Worm (Caenorhabditis elegans) whole organism, young adult: ENCODE data around the gene Y38F2AR.12.
"Not testable (repeated sequence)": the region's sequence is repeated elsewhere in the genome, so short reads cannot be mapped to it uniquely, and the experiment has no call there.

ENCODE experiments used
- B0261.1 ChIP-seq: sonication (generic microtip); optimal IDR thresholded peaks from 2 replicates; lab custom pipeline; 2016; ENCODE audit warnings: mild to moderate bottlenecking, missing genetic modification characterization, moderate library complexity, missing compliant biosample characterization
- C06A6.2 ChIP-seq: fragments of 200-800 bp; sonication (Bioruptor generic); conservative IDR thresholded peaks from 2 replicates; pipeline ENCODE4 v1.3.6; 2022; ENCODE audit warnings: missing genetic modification characterization, missing compliant biosample characterization
- F23B12.7 ChIP-seq: sonication (generic microtip); optimal IDR thresholded peaks from 2 replicates; lab custom pipeline; 2017; ENCODE audit warnings: missing genetic modification characterization, mild to moderate bottlenecking, missing compliant biosample characterization, antibody characterized with exemption, moderate library complexity; ENCODE audit not compliant: insufficient read depth
- F33H1.4 ChIP-seq: fragments of 200-800 bp; sonication (Bioruptor generic); IDR thresholded peaks from 2 replicates; pipeline ENCODE4 v1.3.6; 2022; ENCODE audit warnings: missing genetic modification reagents, missing genetic modification characterization, missing compliant biosample characterization
- F37B4.10 ChIP-seq: fragments of 200-800 bp; sonication (Bioruptor generic); IDR thresholded peaks from 2 replicates; pipeline ENCODE4 v1.3.6; 2022; ENCODE audit warnings: missing genetic modification characterization, missing compliant biosample characterization
- F49E8.2 ChIP-seq: sonication (generic microtip); optimal IDR thresholded peaks from 3 replicates; lab custom pipeline; 2017; ENCODE audit warnings: missing genetic modification characterization, mild to moderate bottlenecking, missing compliant biosample characterization, antibody characterized with exemption, moderate library complexity; ENCODE audit not compliant: insufficient read depth
- F57C9.4 ChIP-seq: sonication (generic microtip); optimal IDR thresholded peaks from 2 replicates; lab custom pipeline; 2017; ENCODE audit warnings: mild to moderate bottlenecking, missing genetic modification characterization, missing compliant biosample characterization
- T07F8.4 ChIP-seq: sonication (generic microtip); optimal IDR thresholded peaks from 2 replicates; lab custom pipeline; 2016; ENCODE audit warnings: mild to moderate bottlenecking, missing genetic modification characterization, moderate library complexity, missing compliant biosample characterization
- T26A5.8 ChIP-seq: sonication (generic microtip); optimal IDR thresholded peaks from 2 replicates; lab custom pipeline; 2016; ENCODE audit warnings: missing genetic modification characterization, missing compliant biosample characterization
- Y67H2A.10 ChIP-seq: fragments of 200-800 bp; sonication (Bioruptor generic); conservative IDR thresholded peaks from 2 replicates; pipeline ENCODE4 v1.3.6; 2022; ENCODE audit warnings: missing genetic modification reagents, missing genetic modification characterization, missing compliant biosample characterization
- Y79H2A.3 ChIP-seq: fragments of 200-800 bp; sonication (Bioruptor generic); conservative IDR thresholded peaks from 2 replicates; pipeline ENCODE4 v1.3.6; 2022; ENCODE audit warnings: missing genetic modification reagents, missing genetic modification characterization, missing compliant biosample characterization
- ZK185.1 ChIP-seq: sonication (generic microtip); optimal IDR thresholded peaks from 2 replicates; lab custom pipeline; 2016; ENCODE audit warnings: mild to moderate bottlenecking, missing genetic modification characterization, missing compliant biosample characterization; ENCODE audit not compliant: poor library complexity, severe bottlenecking
- akir-1 ChIP-seq: fragments of 200-800 bp; sonication (Bioruptor generic); optimal IDR thresholded peaks from 2 replicates; lab custom pipeline; 2018; ENCODE audit warnings: mild to moderate bottlenecking, missing genetic modification characterization, moderate library complexity, missing compliant biosample characterization
- aptf-2 ChIP-seq: fragments of 200-800 bp; sonication (Bioruptor generic); conservative IDR thresholded peaks from 2 replicates; pipeline ENCODE4 v1.3.6; 2022; ENCODE audit warnings: missing genetic modification reagents, missing genetic modification characterization, missing compliant biosample characterization
- atf-7 ChIP-seq: sonication (generic microtip); optimal IDR thresholded peaks from 2 replicates; lab custom pipeline; 2017; ENCODE audit warnings: mild to moderate bottlenecking, missing genetic modification characterization, missing compliant biosample characterization
- ceh-27 ChIP-seq: fragments of 200-800 bp; sonication (Bioruptor generic); optimal IDR thresholded peaks from 2 replicates; lab custom pipeline; 2018; ENCODE audit warnings: mild to moderate bottlenecking, missing genetic modification characterization, moderate library complexity, missing compliant biosample characterization
- die-1 ChIP-seq: sonication (generic microtip); optimal IDR thresholded peaks from 2 replicates; lab custom pipeline; 2016; ENCODE audit warnings: missing genotype, mild to moderate bottlenecking, missing genetic modification characterization, missing compliant biosample characterization
- efl-1 ChIP-seq: fragments of 150-350 bp; optimal IDR thresholded peaks from 2 replicates; lab custom pipeline; 2014; ENCODE audit warnings: missing biosample characterization, missing genetic modification reagents, missing genetic modification characterization
- egrh-3 ChIP-seq: fragments of 200-800 bp; sonication (Bioruptor generic); IDR thresholded peaks from 2 replicates; pipeline ENCODE4 v1.3.6; 2022; ENCODE audit warnings: missing genetic modification reagents, missing genetic modification characterization, missing compliant biosample characterization
- ekl-4 ChIP-seq: fragments of 200-800 bp; sonication (Bioruptor generic); IDR thresholded peaks from 2 replicates; pipeline ENCODE4 v1.3.6; 2022; ENCODE audit warnings: missing genetic modification reagents, missing genetic modification characterization, missing compliant biosample characterization
- hlh-26 ChIP-seq: fragments of 200-800 bp; sonication (Bioruptor generic); conservative IDR thresholded peaks from 2 replicates; pipeline ENCODE4 v1.3.6; 2022; ENCODE audit warnings: missing genetic modification reagents, missing genetic modification characterization, missing compliant biosample characterization
- hmg-1.2 ChIP-seq: fragments of 200-800 bp; sonication (Bioruptor generic); IDR thresholded peaks from 2 replicates; pipeline ENCODE4 v1.3.6; 2022; ENCODE audit warnings: missing genetic modification reagents, missing genetic modification characterization, missing compliant biosample characterization
- hrde-1 ChIP-seq: sonication (generic microtip); optimal IDR thresholded peaks from 2 replicates; lab custom pipeline; 2016; ENCODE audit warnings: missing genetic modification characterization, mild to moderate bottlenecking, missing compliant biosample characterization, moderate library complexity, missing genotype, missing genetic modification reagents, borderline replicate concordance
- let-526 ChIP-seq: fragments of 200-800 bp; sonication (Bioruptor generic); IDR thresholded peaks from 2 replicates; pipeline ENCODE4 v1.3.6; 2022; ENCODE audit warnings: missing genetic modification reagents, missing genetic modification characterization, missing compliant biosample characterization
- lin-26 ChIP-seq: fragments of 200-800 bp; sonication (Bioruptor generic); IDR thresholded peaks from 2 replicates; pipeline ENCODE4 v1.3.6; 2022; ENCODE audit warnings: missing genetic modification reagents, missing genetic modification characterization, missing compliant biosample characterization
- lsy-27 ChIP-seq: sonication (generic microtip); optimal IDR thresholded peaks from 2 replicates; lab custom pipeline; 2017; ENCODE audit warnings: missing genetic modification characterization, mild to moderate bottlenecking, missing compliant biosample characterization, antibody characterized with exemption, missing genotype, borderline replicate concordance; ENCODE audit not compliant: insufficient read depth
- madf-6 ChIP-seq: fragments of 200-800 bp; sonication (Bioruptor generic); IDR thresholded peaks from 2 replicates; pipeline ENCODE4 v1.3.6; 2022; ENCODE audit warnings: missing genetic modification reagents, missing genetic modification characterization, missing compliant biosample characterization
- mcd-1 ChIP-seq: fragments of 200-800 bp; sonication (Bioruptor generic); IDR thresholded peaks from 2 replicates; pipeline ENCODE4 v1.3.6; 2022; ENCODE audit warnings: missing genetic modification reagents, missing genetic modification characterization, missing compliant biosample characterization
- nfya-1 ChIP-seq: sonication (generic microtip); optimal IDR thresholded peaks from 2 replicates; lab custom pipeline; 2017; ENCODE audit warnings: antibody characterized with exemption, missing compliant biosample characterization, missing genetic modification characterization, borderline replicate concordance; ENCODE audit not compliant: insufficient read depth
- nfyb-1 ChIP-seq: fragments of 200-800 bp; sonication (Bioruptor generic); IDR thresholded peaks from 2 replicates; pipeline ENCODE4 v1.3.6; 2022; ENCODE audit warnings: missing genetic modification reagents, missing genetic modification characterization, missing compliant biosample characterization
- nhr-27 ChIP-seq: fragments of 200-800 bp; sonication (Bioruptor generic); optimal IDR thresholded peaks from 2 replicates; lab custom pipeline; 2018; ENCODE audit warnings: mild to moderate bottlenecking, missing genetic modification characterization, moderate library complexity, missing compliant biosample characterization
- nhr-80 ChIP-seq: sonication (generic microtip); optimal IDR thresholded peaks from 2 replicates; lab custom pipeline; 2016; ENCODE audit warnings: missing genetic modification characterization, missing compliant biosample characterization
- pbrm-1 ChIP-seq: fragments of 200-800 bp; sonication (Bioruptor generic); IDR thresholded peaks from 2 replicates; pipeline ENCODE4 v1.3.6; 2022; ENCODE audit warnings: missing genetic modification reagents, missing genetic modification characterization, missing compliant biosample characterization
- sdz-38 ChIP-seq: sonication (generic microtip); optimal IDR thresholded peaks from 2 replicates; lab custom pipeline; 2016; ENCODE audit warnings: missing genotype, missing genetic modification characterization, missing compliant biosample characterization
- sea-2 ChIP-seq: fragments of 200-800 bp; sonication (Bioruptor generic); IDR thresholded peaks from 2 replicates; pipeline ENCODE4 v1.3.6; 2022; ENCODE audit warnings: missing genetic modification characterization, missing compliant biosample characterization
- snpc-1.1 ChIP-seq: sonication (generic microtip); optimal IDR thresholded peaks from 2 replicates; lab custom pipeline; 2017; ENCODE audit warnings: missing genetic modification characterization, mild to moderate bottlenecking, missing compliant biosample characterization, antibody characterized with exemption, moderate library complexity, missing genotype, missing genetic modification reagents; ENCODE audit not compliant: insufficient read depth
- snpc-1.3 ChIP-seq: sonication (generic microtip); optimal IDR thresholded peaks from 2 replicates; lab custom pipeline; 2017; ENCODE audit warnings: missing genetic modification characterization, mild to moderate bottlenecking, missing compliant biosample characterization, antibody characterized with exemption, moderate library complexity, missing genotype, missing genetic modification reagents; ENCODE audit not compliant: insufficient read depth
- snpc-4 ChIP-seq, 5 experiments: fragments of 150-350 bp in 1 of 5; sonication (generic microtip) in 4 of 5; optimal IDR thresholded peaks; 2 replicates each; lab custom pipeline; 2014 to 2018; ENCODE audit warnings: missing genetic modification characterization in 5 of 5, missing biosample characterization in 3 of 5, antibody characterized with exemption in 2 of 5, mild to moderate bottlenecking in 2 of 5, missing compliant biosample characterization in 2 of 5, missing genotype in 2 of 5, moderate library complexity in 2 of 5, missing genetic modification reagents in 1 of 5
- somi-1 ChIP-seq: fragments of 200-800 bp; sonication (Bioruptor generic); optimal IDR thresholded peaks from 2 replicates; lab custom pipeline; 2018; ENCODE audit warnings: mild to moderate bottlenecking, missing genetic modification characterization, missing compliant biosample characterization
- unc-62 ChIP-seq: fragments of 150-350 bp; optimal IDR thresholded peaks from 2 replicates; lab custom pipeline; 2014; ENCODE audit warnings: missing biosample characterization, missing genetic modification reagents, missing genetic modification characterization
- zfh-2 ChIP-seq: fragments of 200-800 bp; sonication (Bioruptor generic); conservative IDR thresholded peaks from 2 replicates; pipeline ENCODE4 v1.3.6; 2022; ENCODE audit warnings: missing genetic modification reagents, missing genetic modification characterization, missing compliant biosample characterization
- ztf-3 ChIP-seq: fragments of 200-800 bp; sonication (Bioruptor generic); optimal IDR thresholded peaks from 2 replicates; lab custom pipeline; 2018; ENCODE audit warnings: mild to moderate bottlenecking, missing genetic modification characterization, missing compliant biosample characterization
- ztf-6 ChIP-seq: fragments of 200-800 bp; sonication (Bioruptor generic); IDR thresholded peaks from 2 replicates; pipeline ENCODE4 v1.3.6; 2022; ENCODE audit warnings: missing genetic modification reagents, missing genetic modification characterization, missing compliant biosample characterization

Y38F2AR.12 gene

DNA sequence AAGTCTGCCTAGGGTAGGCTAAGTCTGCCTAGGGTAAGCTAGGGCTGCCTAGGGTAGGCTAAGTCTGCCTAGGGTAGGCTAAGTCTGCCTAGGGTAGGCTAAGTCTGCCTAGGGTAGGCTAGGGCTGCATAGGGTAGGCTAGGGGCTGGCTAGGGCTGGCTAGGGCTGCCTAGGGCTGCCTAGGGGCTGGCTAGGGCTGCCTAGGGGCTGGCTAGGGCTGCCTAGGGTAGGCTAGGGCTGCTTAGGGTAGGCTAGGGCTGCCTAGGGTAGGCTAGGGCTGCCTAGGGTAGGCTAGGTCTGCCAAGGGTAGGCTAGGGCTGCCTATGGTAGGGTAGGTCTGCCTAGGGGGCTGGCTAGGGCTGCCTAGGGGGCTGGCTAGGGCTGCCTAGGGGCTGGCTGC is 13.9 kb downstream of the Y38F2AR.12 start (continued):
- TF ChIP-seq nhr-80 (tag; lab: Kevin White, UChicago) (no peak), hlh-26 (no peak), F33H1.4 (GFP tag; lab: Robert Waterston, UW) (no peak), ztf-6 (GFP tag; lab: Robert Waterston, UW) (no peak), snpc-4 (GFP tag; optimal IDR thresholded peaks at IDR 0.05; lab: Kevin White, UChicago) (no peak), snpc-4 (tag; optimal IDR thresholded peaks at IDR 0.05; lab: Kevin White, UChicago) (no peak), sdz-38 (tag; lab: Kevin White, UChicago) (no peak)
- TF ChIP-seq, all 124 proteins: peak for 7

DNA sequence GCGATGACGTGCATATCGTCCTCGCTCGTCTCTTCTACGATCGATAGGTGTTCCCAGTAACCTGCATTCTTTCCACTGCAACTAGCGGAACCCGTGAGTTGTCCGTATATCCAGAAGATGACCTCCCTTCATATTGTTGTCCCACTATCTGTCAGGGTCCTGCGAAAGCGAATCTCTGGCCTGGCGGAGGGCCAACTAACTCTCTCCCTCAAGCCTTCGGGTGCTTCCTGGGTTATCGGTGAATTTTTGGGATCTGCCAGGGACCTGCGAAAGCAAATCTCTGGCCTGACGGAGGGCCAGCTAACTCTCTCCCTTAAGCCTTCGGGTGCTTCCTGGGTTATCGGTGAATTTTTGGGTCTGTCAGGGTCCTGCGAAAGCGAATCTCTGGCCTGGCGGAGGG is 15.1 kb downstream of the Y38F2AR.12 start:
- TF ChIP-seq egrh-3 (GFP tag; lab: Robert Waterston, UW) (peak; percentile 23; the same call in 1 of the 2 replicates), zfh-2 (0 out of 2 replicates have a peak, but pooled peaks have one; percentile 35), snpc-4 (tag; optimal IDR thresholded peaks at IDR 0.05; lab: Kevin White, UChicago) (peak in 1 of 4 experiments; percentile 58), lin-26 (GFP tag; lab: Robert Waterston, UW) (peak; percentile 71), ekl-4 (0 out of 2 replicates have a peak, but pooled peaks have one; percentile 33), mcd-1 (0 out of 2 replicates have a peak, but pooled peaks have one; percentile 30), madf-6 (GFP tag; lab: Robert Waterston, UW) (peak; percentile 33; the same call in 1 of the 2 replicates), hmg-1.2 (peak; percentile 16; the same call in 1 of the 2 replicates)
- TF ChIP-seq snpc-4 (GFP tag; optimal IDR thresholded peaks at IDR 0.05; lab: Kevin White, UChicago): not testable (repeated sequence)

DNA sequence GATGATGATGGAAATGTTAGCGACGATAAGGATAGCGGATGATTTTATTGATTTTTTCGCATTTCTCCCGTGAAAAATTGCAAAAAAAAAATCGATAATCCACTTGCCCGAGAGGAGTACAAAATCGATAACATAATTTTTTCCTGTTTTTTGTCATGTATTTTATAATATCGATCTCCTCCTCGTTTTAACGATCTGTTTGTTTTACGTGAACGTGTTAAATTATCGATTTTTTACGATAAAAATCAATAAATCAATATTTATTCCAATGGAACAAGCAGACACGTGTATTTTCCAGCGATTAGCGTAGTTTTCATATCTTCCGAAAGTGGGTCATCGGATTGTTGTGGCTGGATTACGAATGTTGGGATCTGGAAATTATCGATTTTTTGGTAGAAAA is 16.2 kb downstream of the Y38F2AR.12 start:
- TF ChIP-seq efl-1 (GFP tag; lab: Kevin White, UChicago) (no peak), nfyb-1 (GFP tag; lab: Robert Waterston, UW) (no peak), ZK185.1 (tag; lab: Kevin White, UChicago) (no peak), hlh-26 (no peak), lsy-27 (no peak), F49E8.2 (tag; lab: Kevin White, UChicago) (no peak), Y79H2A.3 (GFP tag; lab: Robert Waterston, UW) (no peak), snpc-1.3 (no peak), pbrm-1 (GFP tag; lab: Robert Waterston, UW) (no peak), ceh-27 (GFP tag; lab: Kevin White, UChicago) (no peak), F37B4.10 (GFP tag; lab: Robert Waterston, UW) (no peak), T07F8.4 (tag; lab: Kevin White, UChicago) (no peak), nhr-27 (no peak), atf-7 (tag; lab: Kevin White, UChicago) (no peak), aptf-2 (no peak), F33H1.4 (GFP tag; lab: Robert Waterston, UW) (no peak), snpc-1.1 (no peak), akir-1 (no peak), hrde-1 (tag; lab: Kevin White, UChicago) (no peak)

- TF ChIP-seq zfh-2 (peak; percentile 62), sea-2 (no peak), egrh-3 (GFP tag; lab: Robert Waterston, UW) (0 out of 2 replicates have a peak, but pooled peaks have one; percentile 15), somi-1 (no peak), let-526 (GFP tag; lab: Robert Waterston, UW) (no peak), T26A5.8 (no peak), ztf-3 (GFP tag; lab: Kevin White, UChicago) (no peak), die-1 (tag; lab: Kevin White, UChicago) (no peak), nfya-1 (no peak), C06A6.2 (GFP tag; lab: Robert Waterston, UW) (no peak), Y67H2A.10 (GFP tag; lab: Robert Waterston, UW) (no peak), nhr-80 (tag; lab: Kevin White, UChicago) (no peak), unc-62 (GFP tag; lab: Kevin White, UChicago) (no peak), B0261.1 (tag; lab: Kevin White, UChicago) (no peak), F57C9.4 (tag; lab: Kevin White, UChicago) (no peak), F23B12.7 (no peak)
Observed at ce11 chrIV:2393023-2393422, 19.2 kb downstream of the Y38F2AR.12 start.
